Worm (Caenorhabditis elegans): Measurements from ENCODE around the gene tbc-19.

tbc-19 gene

ce11 chrX:13973086-13973485 is 39.2 kb downstream of the tbc-19 start:
- TF ChIP-seq nhr-120 (GFP tag; IDR thresholded peaks at IDR 0.05), result 0 out of 2 replicates have a peak, but pooled peaks have one; percentile 49
- TF ChIP-seq aptf-3 (GFP tag; IDR thresholded peaks at IDR 0.05), result 0 out of 2 replicates have a peak, but pooled peaks have one; percentile 67
- peak; percentile 60; the same call in 1 of the 2 replicates for TF ChIP-seq Y53G8AR.9 (GFP tag; conservative IDR thresholded peaks at IDR 0.05)
- TF ChIP-seq ekl-4 (GFP tag; IDR thresholded peaks at IDR 0.05), result peak; percentile 22; the same call in 1 of the 2 replicates
- TF ChIP-seq dox-1 (GFP tag; IDR thresholded peaks at IDR 0.05), result peak; percentile 50; the same call in 1 of the 2 replicates
- TF ChIP-seq cebp-2 (GFP tag; IDR thresholded peaks at IDR 0.05), result peak; percentile 84; the same call in 1 of the 2 replicates
- 0 out of 2 replicates have a peak, but pooled peaks have one; percentile 44 for TF ChIP-seq ztf-25 (GFP tag; IDR thresholded peaks at IDR 0.05)
- TF ChIP-seq mcd-1 (GFP tag; IDR thresholded peaks at IDR 0.05), result 0 out of 2 replicates have a peak, but pooled peaks have one; percentile 15
- 0 out of 2 replicates have a peak, but pooled peaks have one; percentile 32 for TF ChIP-seq ceh-40 (GFP tag; IDR thresholded peaks at IDR 0.05)
- TF ChIP-seq B0261.1 (tag; optimal IDR thresholded peaks at IDR 0.05), result peak; percentile 56
- TF ChIP-seq tbp1 (GFP tag; optimal IDR thresholded peaks at IDR 0.05), result peak; percentile 84
- peak; percentile 75 for TF ChIP-seq hmg-1.2 (GFP tag; IDR thresholded peaks at IDR 0.05)
- peak; percentile 60; the same call in 1 of the 2 replicates for TF ChIP-seq madf-6 (GFP tag; IDR thresholded peaks at IDR 0.05)
- TF ChIP-seq Y56A3A.18 (GFP tag; IDR thresholded peaks at IDR 0.05), result peak; percentile 78
- peak; percentile 68 for TF ChIP-seq nfyb-1 (GFP tag; IDR thresholded peaks at IDR 0.05)
- TF ChIP-seq ceh-58 (GFP tag; IDR thresholded peaks at IDR 0.05), result 0 out of 2 replicates have a peak, but pooled peaks have one; percentile 62
- peak; percentile 59 for TF ChIP-seq D2030.7 (GFP tag; IDR thresholded peaks at IDR 0.05)
- peak; percentile 23 for TF ChIP-seq rpc-1 (optimal IDR thresholded peaks at IDR 0.05)
- peak; percentile 55 for TF ChIP-seq rpc-1 (tag; optimal IDR thresholded peaks at IDR 0.05)
- TF ChIP-seq let-526 (GFP tag; IDR thresholded peaks at IDR 0.05), result peak; percentile 57; the same call in 1 of the 2 replicates
- TF ChIP-seq lin-26 (GFP tag; IDR thresholded peaks at IDR 0.05), result peak; percentile 94
- peak; percentile 80; the same call in 1 of the 2 replicates for TF ChIP-seq bed-1 (GFP tag; IDR thresholded peaks at IDR 0.05)
- TF ChIP-seq hmg-20 (GFP tag; IDR thresholded peaks at IDR 0.05), result peak; percentile 62; the same call in 1 of the 2 replicates
- TF ChIP-seq rcor-1 (GFP tag; IDR thresholded peaks at IDR 0.05), result peak; percentile 58
- TF ChIP-seq egl-44 (GFP tag; IDR thresholded peaks at IDR 0.05), result peak; percentile 94
- TF ChIP-seq madf-3 (GFP tag; IDR thresholded peaks at IDR 0.05), result 0 out of 2 replicates have a peak, but pooled peaks have one; percentile 36
- 0 out of 2 replicates have a peak, but pooled peaks have one; percentile 36 for TF ChIP-seq ztf-6 (GFP tag; IDR thresholded peaks at IDR 0.05)
- TF ChIP-seq pbrm-1 (GFP tag; IDR thresholded peaks at IDR 0.05), result peak; percentile 78
- peak; percentile 24; the same call in 1 of the 2 replicates for TF ChIP-seq Y79H2A.3 (GFP tag; conservative IDR thresholded peaks at IDR 0.05)

ce11 chrX:13969257-13969968 is 42.9 kb downstream of the tbc-19 start:
- TF ChIP-seq lin-54 (GFP tag; optimal IDR thresholded peaks at IDR 0.05) (peak; percentile 17), K12H6.12 (tag; optimal IDR thresholded peaks at IDR 0.05) (peak; percentile 97), ztf-3 (GFP tag; optimal IDR thresholded peaks at IDR 0.05) (no peak), athp-1 (tag; optimal IDR thresholded peaks at IDR 0.05) (no peak), F49E8.2 (tag; optimal IDR thresholded peaks at IDR 0.05; ENCODE audit: insufficient read depth) (no peak), zfh-2 (GFP tag; conservative IDR thresholded peaks at IDR 0.05) (peak; percentile 97), nhr-90 (tag; optimal IDR thresholded peaks at IDR 0.05) (peak; percentile 51), snpc-3.4 (tag; optimal IDR thresholded peaks at IDR 0.05) (no peak), hmg-1.2 (GFP tag; IDR thresholded peaks at IDR 0.05) (peak; percentile 76; the same call in 1 of the 2 replicates), mcd-1 (GFP tag; IDR thresholded peaks at IDR 0.05) (peak; percentile 38), madf-10 (tag; optimal IDR thresholded peaks at IDR 0.05) (peak; percentile 86), let-607 (tag; optimal IDR thresholded peaks at IDR 0.05) (peak in 1 of 2 experiments; percentile 59), ztf-26 (tag; optimal IDR thresholded peaks at IDR 0.05) (peak; percentile 37), T26A5.8 (tag; optimal IDR thresholded peaks at IDR 0.05) (no peak), die-1 (tag; optimal IDR thresholded peaks at IDR 0.05) (peak; percentile 32), chd-7 (tag; optimal IDR thresholded peaks at IDR 0.05) (peak; percentile 56), tbp1 (GFP tag; optimal IDR thresholded peaks at IDR 0.05) (peak; percentile 51), nfya-2 (GFP tag; IDR thresholded peaks at IDR 0.05) (no peak), cebp-1 (GFP tag; IDR thresholded peaks at IDR 0.05) (0 out of 2 replicates have a peak, but pooled peaks have one; percentile 7), cebp-1 (tag; optimal IDR thresholded peaks at IDR 0.05) (peak; percentile 87), lin-26 (GFP tag; IDR thresholded peaks at IDR 0.05) (peak; percentile 43; the same call in 1 of the 2 replicates), xnd-1 (tag; optimal IDR thresholded peaks at IDR 0.05) (no peak)

Measured in whole organism, young adult.